Worm (Caenorhabditis elegans) whole organism, L4 larva: ENCODE measurements around the gene C08G5.6.

Source experiments
- D1046.2 ChIP-seq: fragments of 200-800 bp; sonication (Bioruptor generic); IDR thresholded peaks from 2 replicates; pipeline ENCODE4 v1.3.6; 2022; ENCODE audit warnings: missing genetic modification characterization, missing compliant biosample characterization
- F37D6.2 ChIP-seq: sonication (generic microtip); optimal IDR thresholded peaks from 2 replicates; lab custom pipeline; 2016; ENCODE audit warnings: mild to moderate bottlenecking, missing genetic modification characterization, missing compliant biosample characterization
- F44E2.7 ChIP-seq: fragments of 200-800 bp; sonication (Bioruptor generic); IDR thresholded peaks from 2 replicates; pipeline ENCODE4 v2.1.2; 2022; ENCODE audit warnings: missing genetic modification characterization, missing compliant biosample characterization
- Y48G9A.11 ChIP-seq: fragments of 200-800 bp; sonication (Bioruptor generic); IDR thresholded peaks from 2 replicates; pipeline ENCODE4 v1.3.6; 2022; ENCODE audit warnings: missing genetic modification reagents, missing genetic modification characterization, missing compliant biosample characterization
- ZK546.5 ChIP-seq, 2 experiments: sonication (generic microtip); optimal IDR thresholded peaks; 2 replicates each; lab custom pipeline; 2017; ENCODE audit warnings: missing biosample characterization in 2 of 2, missing genetic modification characterization in 2 of 2
- aha-1 ChIP-seq: fragments of 150-350 bp; peaks from one replicate; lab custom pipeline; 2014; ENCODE audit warnings: missing biosample characterization, missing genetic modification characterization
- ama-1 ChIP-seq: fragments of 150-350 bp; optimal IDR thresholded peaks from 2 replicates; lab custom pipeline; 2014; ENCODE audit warnings: inconsistent platforms, mixed read lengths
- attf-4 ChIP-seq: sonication (generic microtip); optimal IDR thresholded peaks from 3 replicates; lab custom pipeline; 2017; ENCODE audit warnings: missing biosample characterization, missing genetic modification characterization
- ceh-20 ChIP-seq: fragments of 200-800 bp; sonication (Bioruptor generic); IDR thresholded peaks from 2 replicates; pipeline ENCODE4 v1.3.6; 2022; ENCODE audit warnings: missing genetic modification reagents, missing genetic modification characterization, missing compliant biosample characterization
- ceh-62 ChIP-seq: sonication (generic microtip); optimal IDR thresholded peaks from 2 replicates; lab custom pipeline; 2017; ENCODE audit warnings: missing biosample characterization, missing genetic modification characterization
- ctbp-1 ChIP-seq: fragments of 200-800 bp; sonication (Bioruptor generic); IDR thresholded peaks from 2 replicates; pipeline ENCODE4 v1.3.6; 2022; ENCODE audit warnings: missing genetic modification reagents, missing genetic modification characterization, missing compliant biosample characterization
- daf-16 ChIP-seq, 3 experiments: sonication (generic microtip); optimal IDR thresholded peaks; 2 replicates each; lab custom pipeline; 2016 to 2017; ENCODE audit warnings: missing genetic modification characterization in 3 of 3, missing genetic modification reagents in 3 of 3, mild to moderate bottlenecking in 2 of 3, missing compliant biosample characterization in 2 of 3, missing biosample characterization in 1 of 3, moderate library complexity in 1 of 3
- daf-19 ChIP-seq: fragments of 200-800 bp; sonication (Bioruptor generic); conservative IDR thresholded peaks from 2 replicates; pipeline ENCODE4 v1.3.6; 2022; ENCODE audit warnings: missing genetic modification characterization, missing compliant biosample characterization
- dmd-6 ChIP-seq: fragments of 200-800 bp; sonication (Bioruptor generic); IDR thresholded peaks from 2 replicates; pipeline ENCODE4 v1.3.6; 2022; ENCODE audit warnings: missing genetic modification reagents, missing genetic modification characterization, missing compliant biosample characterization
- dmd-9 ChIP-seq: fragments of 200-800 bp; sonication (Bioruptor generic); IDR thresholded peaks from 2 replicates; pipeline ENCODE4 v1.3.6; 2022; ENCODE audit warnings: missing genetic modification reagents, missing genetic modification characterization, missing compliant biosample characterization
- egl-27 ChIP-seq: sonication (generic microtip); optimal IDR thresholded peaks from 3 replicates; lab custom pipeline; 2017; ENCODE audit warnings: missing biosample characterization, missing genetic modification reagents, missing genetic modification characterization
- fkh-10 ChIP-seq: fragments of 150-350 bp; optimal IDR thresholded peaks from 2 replicates; lab custom pipeline; 2014; ENCODE audit warnings: missing biosample characterization, missing genetic modification reagents, missing genetic modification characterization
- fos-1 ChIP-seq: fragments of 150-350 bp; optimal IDR thresholded peaks from 2 replicates; lab custom pipeline; 2014; ENCODE audit warnings: missing biosample characterization, missing genetic modification characterization
- hif-1 ChIP-seq, 2 experiments: sonication (generic microtip); optimal IDR thresholded peaks; 2 replicates each; lab custom pipeline; 2016 to 2017; ENCODE audit warnings: missing compliant biosample characterization in 2 of 2, missing genetic modification characterization in 2 of 2, missing genetic modification reagents in 2 of 2, missing genotype in 2 of 2, mild to moderate bottlenecking in 1 of 2
- hlh-30 ChIP-seq: sonication (generic microtip); optimal IDR thresholded peaks from 2 replicates; lab custom pipeline; 2017; ENCODE audit warnings: antibody characterized with exemption, mild to moderate bottlenecking, missing genetic modification characterization, missing compliant biosample characterization; ENCODE audit not compliant: insufficient read depth
- hmg-1.1 ChIP-seq: fragments of 200-800 bp; sonication (Bioruptor generic); IDR thresholded peaks from 2 replicates; pipeline ENCODE4 v1.3.6; 2022; ENCODE audit warnings: missing genetic modification reagents, missing genetic modification characterization, missing compliant biosample characterization
- jun-1 ChIP-seq: fragments of 150-350 bp; optimal IDR thresholded peaks from 2 replicates; lab custom pipeline; 2014; ENCODE audit warnings: missing biosample characterization, missing genetic modification reagents, missing genetic modification characterization
- lin-15B ChIP-seq: fragments of 150-350 bp; sonication (generic microtip); optimal IDR thresholded peaks from 3 replicates; lab custom pipeline; 2014; ENCODE audit warnings: missing biosample characterization, missing genetic modification characterization
- lir-3 ChIP-seq: sonication (generic microtip); optimal IDR thresholded peaks from 2 replicates; lab custom pipeline; 2016; ENCODE audit warnings: mild to moderate bottlenecking, missing genetic modification characterization, missing compliant biosample characterization
- lsy-2 ChIP-seq, 2 experiments: fragments of 150-350 bp in 1 of 2; sonication (generic microtip) in 1 of 2; optimal IDR thresholded peaks; 2 replicates each; lab custom pipeline; 2014 to 2017; ENCODE audit warnings: missing biosample characterization in 2 of 2, missing genetic modification characterization in 2 of 2
- madf-5 ChIP-seq, 2 experiments: fragments of 200-800 bp; sonication (Bioruptor generic); IDR thresholded peaks; 2 replicates each; pipeline ENCODE4 v1.3.6; 2022; ENCODE audit warnings: missing compliant biosample characterization in 2 of 2, missing genetic modification characterization in 2 of 2
- mep-1 ChIP-seq: fragments of 150-350 bp; sonication (generic microtip); optimal IDR thresholded peaks from 3 replicates; lab custom pipeline; 2014; ENCODE audit warnings: missing biosample characterization, missing genetic modification characterization
- nhr-10 ChIP-seq: fragments of 150-350 bp; optimal IDR thresholded peaks from 2 replicates; lab custom pipeline; 2014; ENCODE audit warnings: missing biosample characterization, missing genetic modification characterization
- nhr-11 ChIP-seq: fragments of 150-350 bp; optimal IDR thresholded peaks from 2 replicates; lab custom pipeline; 2014; ENCODE audit warnings: missing biosample characterization, missing genetic modification characterization
- nhr-237 ChIP-seq: sonication (generic microtip); optimal IDR thresholded peaks from 2 replicates; lab custom pipeline; 2017; ENCODE audit warnings: missing biosample characterization, missing genetic modification characterization
- nhr-42 ChIP-seq: fragments of 200-800 bp; sonication (Bioruptor generic); IDR thresholded peaks from 2 replicates; pipeline ENCODE4 v1.3.6; 2022; ENCODE audit warnings: missing genetic modification characterization, missing compliant biosample characterization
- nhr-48 ChIP-seq: sonication (generic microtip); optimal IDR thresholded peaks from 2 replicates; lab custom pipeline; 2016; ENCODE audit warnings: mild to moderate bottlenecking, missing genetic modification characterization, missing compliant biosample characterization
- nhr-6 ChIP-seq: fragments of 150-350 bp; optimal IDR thresholded peaks from 2 replicates; lab custom pipeline; 2014; ENCODE audit warnings: missing biosample characterization, missing genetic modification characterization
- nhr-76 ChIP-seq: fragments of 150-350 bp; optimal IDR thresholded peaks from 2 replicates; lab custom pipeline; 2014; ENCODE audit warnings: missing biosample characterization, missing genetic modification characterization
- nhr-77 ChIP-seq: fragments of 150-350 bp; optimal IDR thresholded peaks from 2 replicates; lab custom pipeline; 2014; ENCODE audit warnings: missing biosample characterization, missing genetic modification characterization
- php-3 ChIP-seq: fragments of 200-800 bp; sonication (Bioruptor generic); IDR thresholded peaks from 2 replicates; pipeline ENCODE4 v1.3.6; 2022; ENCODE audit warnings: missing genetic modification reagents, missing genetic modification characterization, missing compliant biosample characterization
- pqm-1 ChIP-seq: sonication (generic microtip); optimal IDR thresholded peaks from 2 replicates; lab custom pipeline; 2017; ENCODE audit warnings: missing biosample characterization, missing genetic modification characterization
- rbr-2 ChIP-seq: sonication (generic microtip); optimal IDR thresholded peaks from 2 replicates; lab custom pipeline; 2016; ENCODE audit warnings: missing genotype, missing genetic modification characterization, missing compliant biosample characterization
- sdz-12 ChIP-seq: fragments of 200-800 bp; sonication (Bioruptor generic); optimal IDR thresholded peaks from 2 replicates; lab custom pipeline; 2018; ENCODE audit warnings: mild to moderate bottlenecking, missing genetic modification characterization, missing compliant biosample characterization
- set-16 ChIP-seq: fragments of 200-800 bp; sonication (Bioruptor generic); IDR thresholded peaks from 2 replicates; pipeline ENCODE4 v1.3.6; 2022; ENCODE audit warnings: missing genetic modification reagents, missing genetic modification characterization, missing compliant biosample characterization
- tra-1 ChIP-seq: fragments of 200-800 bp; sonication (Bioruptor generic); IDR thresholded peaks from 2 replicates; pipeline ENCODE4 v1.3.6; 2022; ENCODE audit warnings: missing genetic modification reagents, missing genetic modification characterization, missing compliant biosample characterization
- unc-62 ChIP-seq, 3 experiments: fragments of 150-350 bp in 1 of 3; sonication (generic microtip); optimal IDR thresholded peaks in 2 of 3; peaks in 1 of 3; 1 replicate in 1 of 3; 2 replicates in 2 of 3; lab custom pipeline; 2014 to 2017; ENCODE audit warnings: missing biosample characterization in 3 of 3, missing genetic modification characterization in 3 of 3, missing genetic modification reagents in 3 of 3, missing genotype in 1 of 3
- zag-1 ChIP-seq: fragments of 150-350 bp; optimal IDR thresholded peaks from 2 replicates; lab custom pipeline; 2014; ENCODE audit warnings: missing biosample characterization, missing genetic modification characterization
- zip-2 ChIP-seq: fragments of 150-350 bp; optimal IDR thresholded peaks from 2 replicates; lab custom pipeline; 2014; ENCODE audit warnings: missing biosample characterization, missing genetic modification characterization
- ztf-11 ChIP-seq: fragments of 150-350 bp; optimal IDR thresholded peaks from 2 replicates; lab custom pipeline; 2014; ENCODE audit warnings: missing biosample characterization, missing genetic modification characterization
- ztf-7 ChIP-seq: fragments of 150-350 bp; optimal IDR thresholded peaks from 2 replicates; lab custom pipeline; 2014; ENCODE audit warnings: missing biosample characterization, missing genetic modification characterization

C08G5.6 gene

DNA sequence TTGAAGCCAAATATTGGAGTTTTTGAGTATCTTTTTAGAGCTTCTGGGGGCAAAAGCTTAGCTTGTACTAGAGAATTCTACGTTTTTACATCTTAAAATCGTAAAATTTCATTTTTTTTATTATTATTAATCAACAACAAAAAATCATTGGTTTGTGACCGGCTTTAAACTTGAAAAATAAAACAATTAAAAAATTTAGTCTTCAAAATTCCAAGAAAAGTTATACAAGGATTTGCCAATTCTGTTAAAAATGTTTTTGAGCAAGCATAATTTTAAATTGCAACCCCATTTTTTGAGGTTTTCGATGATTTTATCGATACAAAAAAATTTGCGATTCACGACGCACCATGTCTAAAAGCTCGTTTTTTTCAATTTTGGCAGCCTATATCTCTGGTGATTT is 13.1 kb upstream of the C08G5.6 start:
- TF ChIP-seq nhr-10 (tag; lab: Kevin White, UChicago) (no peak), Y48G9A.11 (no peak), aha-1 (tag; lab: Kevin White, UChicago) (peak; percentile 92)

DNA sequence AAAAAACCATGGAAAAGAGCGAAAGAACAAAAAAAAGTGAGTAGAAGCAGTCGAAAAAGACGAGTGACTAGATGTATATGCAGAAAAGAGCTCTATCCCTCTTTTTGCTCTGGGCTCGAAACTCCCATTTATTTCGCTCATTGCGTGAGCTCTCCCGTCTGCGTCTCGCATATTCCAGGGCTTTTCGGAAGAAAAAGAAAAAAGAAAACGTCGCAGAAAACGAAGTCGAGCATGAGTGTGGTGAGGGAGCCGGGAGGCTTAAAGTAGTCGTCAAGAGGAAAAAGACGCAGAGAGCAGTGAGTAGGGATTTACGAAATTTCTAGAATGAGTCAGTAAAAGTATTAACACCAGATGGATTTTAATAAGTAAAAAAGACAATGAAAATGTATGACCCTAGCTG is 10.6 kb upstream of the C08G5.6 start:
- no peak for TF ChIP-seq ztf-11
- peak; percentile 42 to 45 for TF ChIP-seq lsy-2 (tag; optimal IDR thresholded peaks at IDR 0.05; lab: Kevin White, UChicago)
- peak in 1 of 2 experiments; percentile 73 for TF ChIP-seq unc-62 (GFP tag; optimal IDR thresholded peaks at IDR 0.05 in 1 of 2; lab: Kevin White, UChicago)
- TF ChIP-seq unc-62 (tag; optimal IDR thresholded peaks at IDR 0.05; lab: Kevin White, UChicago) = no peak
- TF ChIP-seq pqm-1 (tag; lab: Kevin White, UChicago) = no peak
- no peak for TF ChIP-seq egl-27 (tag; lab: Kevin White, UChicago)
- peak; percentile 94 for TF ChIP-seq aha-1 (tag; lab: Kevin White, UChicago)
- no peak for TF ChIP-seq lir-3
- TF ChIP-seq Y48G9A.11 = no peak
- no peak for TF ChIP-seq zag-1
- no peak for TF ChIP-seq nhr-76 (tag; lab: Kevin White, UChicago)
- TF ChIP-seq ctbp-1 (GFP tag; lab: Robert Waterston, UW) = peak; percentile 56; the same call in 1 of the 2 replicates
- TF ChIP-seq ztf-7 = no peak
- peak; percentile 64 for TF ChIP-seq hmg-1.1
- TF ChIP-seq fos-1 (tag; lab: Kevin White, UChicago) = no peak
- TF ChIP-seq lin-15B (tag; lab: Kevin White, UChicago) = no peak
- TF ChIP-seq nhr-48 (tag; lab: Kevin White, UChicago) = no peak
- TF ChIP-seq nhr-237 = no peak
- no peak for TF ChIP-seq attf-4 (tag; lab: Kevin White, UChicago)
- TF ChIP-seq nhr-77 = no peak
- TF ChIP-seq nhr-42 (GFP tag; lab: Robert Waterston, UW) = no peak
- no peak for TF ChIP-seq zip-2
- no peak for TF ChIP-seq daf-19 (GFP tag; lab: Robert Waterston, UW)
- TF ChIP-seq nhr-10 (tag; lab: Kevin White, UChicago) = no peak
- 0 out of 2 replicates have a peak, but pooled peaks have one; percentile 48 for TF ChIP-seq ceh-20
- peak; percentile 67 for TF ChIP-seq fkh-10 (GFP tag; lab: Kevin White, UChicago)
- peak; percentile 57 for TF ChIP-seq rbr-2 (tag; lab: Kevin White, UChicago)
- TF ChIP-seq set-16 (GFP tag; lab: Robert Waterston, UW) = no peak
- no peak for TF ChIP-seq jun-1
- TF ChIP-seq php-3 (GFP tag; lab: Robert Waterston, UW) = no peak
- TF ChIP-seq F37D6.2 (tag; lab: Kevin White, UChicago) = peak; percentile 43
- peak; percentile 51 for TF ChIP-seq mep-1 (tag; lab: Kevin White, UChicago)
- peak; percentile 18 for TF ChIP-seq hlh-30 (tag; lab: Kevin White, UChicago)
- TF ChIP-seq nhr-11 = peak; percentile 30
- 0 out of 2 replicates have a peak, but pooled peaks have one; percentile 32 for TF ChIP-seq dmd-9
- 0 out of 2 replicates have a peak, but pooled peaks have one; percentile 26 for TF ChIP-seq tra-1 (GFP tag; lab: Robert Waterston, UW)

DNA sequence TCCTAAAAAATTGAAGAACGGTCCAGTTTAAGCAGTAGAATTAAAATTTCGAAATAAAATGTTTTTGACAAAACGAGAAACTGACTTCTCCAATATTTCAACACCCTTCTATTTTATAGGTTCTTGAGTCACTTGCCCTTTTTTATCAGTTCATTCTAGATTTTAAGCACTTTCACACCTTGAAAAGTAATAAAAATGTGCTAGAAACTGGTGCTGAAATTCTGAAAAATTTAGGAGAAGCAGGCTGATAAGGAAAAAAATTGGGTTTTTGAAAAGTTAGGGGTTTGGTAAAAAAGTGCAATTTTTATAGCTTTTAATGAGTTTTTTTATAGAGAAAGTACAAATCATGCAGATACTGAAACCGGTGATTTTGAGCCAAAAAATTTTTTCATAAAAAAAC is 10.1 kb upstream of the C08G5.6 start:
- TF ChIP-seq php-3 (GFP tag; lab: Robert Waterston, UW) (peak; percentile 76), pqm-1 (tag; lab: Kevin White, UChicago) (peak; percentile 52), lin-15B (tag; lab: Kevin White, UChicago) (no peak)
- TF ChIP-seq, all 104 proteins: peak for 2

DNA sequence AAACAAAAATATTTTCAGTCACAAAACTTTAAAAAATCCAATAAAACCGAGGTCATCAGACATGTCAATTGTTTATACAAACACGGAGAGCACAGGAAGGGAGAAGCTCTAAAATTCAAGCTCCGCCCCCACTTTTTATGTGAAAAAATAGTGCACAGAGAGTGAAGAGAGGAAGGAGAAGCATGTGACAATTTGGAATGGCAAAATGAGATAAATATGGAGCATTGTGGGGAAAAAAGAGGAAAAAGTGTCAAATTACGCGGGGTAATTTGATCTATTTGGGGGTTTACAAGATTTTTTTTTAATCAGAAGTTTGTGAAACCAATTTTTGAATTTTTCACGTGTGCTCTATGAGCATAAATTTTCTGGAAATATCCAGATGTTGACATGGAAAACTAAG is 7.4 kb upstream of the C08G5.6 start:
- no peak for TF ChIP-seq Y48G9A.11
- TF ChIP-seq nhr-6 (tag; lab: Kevin White, UChicago) = no peak
- TF ChIP-seq hlh-30 (tag; lab: Kevin White, UChicago) = peak; percentile 50
- no peak for TF ChIP-seq fkh-10 (GFP tag; lab: Kevin White, UChicago)
- TF ChIP-seq madf-5 (GFP tag; IDR thresholded peaks at IDR 0.05; lab: Robert Waterston, UW) = no peak
- TF ChIP-seq ceh-62 (tag; lab: Kevin White, UChicago) = no peak
- no peak for TF ChIP-seq hif-1 (tag; optimal IDR thresholded peaks at IDR 0.05; lab: Kevin White, UChicago)
- TF ChIP-seq sdz-12 (GFP tag; lab: Kevin White, UChicago) = no peak
- no peak for TF ChIP-seq ama-1 (lab: Kevin White, UChicago)
- peak; percentile 9 for TF ChIP-seq mep-1 (tag; lab: Kevin White, UChicago)
- peak; percentile 31 for TF ChIP-seq aha-1 (tag; lab: Kevin White, UChicago)
- TF ChIP-seq ctbp-1 (GFP tag; lab: Robert Waterston, UW) = 0 out of 2 replicates have a peak, but pooled peaks have one; percentile 53
- TF ChIP-seq dmd-6 = peak; percentile 29; the same call in 1 of the 2 replicates
- no peak for TF ChIP-seq F44E2.7 (GFP tag; lab: Robert Waterston, UW)
- TF ChIP-seq lsy-2 (tag; optimal IDR thresholded peaks at IDR 0.05; lab: Kevin White, UChicago) = peak in 1 of 2 experiments; percentile 40
- no peak for TF ChIP-seq nhr-77
- TF ChIP-seq ZK546.5 (tag; optimal IDR thresholded peaks at IDR 0.05; lab: Kevin White, UChicago) = no peak
- TF ChIP-seq D1046.2 (GFP tag; lab: Robert Waterston, UW) = no peak
- no peak for TF ChIP-seq daf-16 (GFP tag; optimal IDR thresholded peaks at IDR 0.05; lab: Kevin White, UChicago)
- TF ChIP-seq daf-16 (tag; optimal IDR thresholded peaks at IDR 0.05; lab: Kevin White, UChicago) = peak; percentile 57
